Fruit fly (Drosophila melanogaster) Kc167 (cell line): Measurements from ENCODE around the gene p53.

Experiments
- Myc ChIP-seq: fragments of >200 bp; optimal IDR thresholded peaks from 2 replicates; lab custom pipeline; 2017; ENCODE audit warnings: missing external identifiers
- Sin3A ChIP-seq: fragments of >200 bp; optimal IDR thresholded peaks from 2 replicates; lab custom pipeline; 2018; ENCODE audit warnings: missing external identifiers
- h ChIP-seq: fragments of >200 bp; optimal IDR thresholded peaks from 3 replicates; lab custom pipeline; 2018; ENCODE audit warnings: missing external identifiers
- insv ChIP-seq: fragments of >200 bp; optimal IDR thresholded peaks from 3 replicates; lab custom pipeline; 2018; ENCODE audit warnings: missing external identifiers
- psq ChIP-seq: fragments of >200 bp; optimal IDR thresholded peaks from 2 replicates; lab custom pipeline; 2017; ENCODE audit warnings: missing external identifiers
- ttk ChIP-seq: sonication (Bioruptor generic); optimal IDR thresholded peaks from 2 replicates; lab custom pipeline; 2017; ENCODE audit warnings: missing external identifiers

The p53 gene

DNA sequence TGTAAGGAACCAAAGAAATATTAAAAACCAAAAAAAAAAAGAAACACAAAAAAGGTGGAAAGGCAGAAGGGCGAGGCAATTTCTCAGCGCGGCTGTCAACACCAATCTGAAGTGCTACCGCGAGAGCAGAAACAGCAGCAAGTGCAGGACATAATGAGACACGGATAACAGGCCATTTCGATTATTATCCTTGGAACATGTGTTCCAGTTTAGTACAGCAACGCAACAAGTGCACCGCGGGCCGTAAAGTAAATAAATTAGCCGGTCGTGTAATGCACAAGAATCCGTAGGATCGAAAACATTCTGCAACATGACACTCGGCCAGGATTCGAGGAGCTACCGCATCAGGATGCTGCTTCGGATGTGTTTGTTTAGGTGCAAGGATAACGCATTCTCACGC lies 15.8 kb downstream of the p53 start:
- TF ChIP-seq Sin3A (lab: Kevin White, UChicago) (no peak), insv (lab: Kevin White, UChicago) (no peak), psq (lab: Kevin White, UChicago) (no peak), ttk (lab: Kevin White, UChicago) (no peak), Myc (lab: Kevin White, UChicago) (no peak), h (lab: Kevin White, UChicago) (no peak)

DNA sequence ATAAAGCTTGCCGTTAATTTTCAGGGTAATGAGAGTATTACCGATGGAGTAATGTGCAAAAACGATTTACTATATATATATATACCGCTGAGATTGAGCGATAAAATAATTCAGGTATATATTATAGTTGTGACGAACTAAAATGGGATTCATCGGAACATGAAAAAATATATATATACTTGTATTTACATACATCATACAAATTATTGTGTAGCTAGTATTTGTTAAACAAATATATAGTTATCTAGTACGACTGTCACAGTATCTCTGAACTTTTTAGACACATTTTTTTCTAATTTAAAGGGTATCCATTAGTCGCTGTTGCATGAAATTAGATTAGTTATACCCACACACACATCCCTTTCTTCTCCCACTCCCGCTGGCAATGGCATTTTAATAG lies 17.6 kb downstream of the p53 start:
- TF ChIP-seq ttk (lab: Kevin White, UChicago), result no peak
- TF ChIP-seq Myc (lab: Kevin White, UChicago), result no peak
- no peak for TF ChIP-seq h (lab: Kevin White, UChicago)
- no peak for TF ChIP-seq Sin3A (lab: Kevin White, UChicago)
- no peak for TF ChIP-seq insv (lab: Kevin White, UChicago)
- TF ChIP-seq psq (lab: Kevin White, UChicago), result no peak

DNA sequence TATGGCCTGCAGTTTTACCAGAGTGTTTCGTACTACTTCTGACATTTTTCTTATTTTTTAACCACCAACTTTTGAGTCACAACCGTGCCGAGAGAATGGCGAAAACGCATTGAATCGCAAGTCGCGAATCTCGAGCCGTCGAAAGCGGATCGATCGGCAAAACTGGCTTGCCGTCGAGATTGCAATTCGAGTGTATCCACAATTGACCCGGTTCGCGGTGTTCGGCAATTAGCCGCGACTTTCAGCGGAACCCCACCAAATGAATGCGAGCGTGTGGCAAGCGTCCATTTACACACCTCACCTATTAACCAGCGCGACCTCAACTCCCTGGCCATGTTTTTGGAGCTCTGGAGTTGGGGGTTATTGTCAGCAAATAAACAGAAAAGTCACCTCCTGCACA lies 18.4 kb downstream of the p53 start, which contains the start of gene CG13833:
Gene CG13833, minus strand, starts transcription at position 101 of the 400 bp plus-strand sequence.
- TF ChIP-seq Sin3A (lab: Kevin White, UChicago), result no peak
- TF ChIP-seq insv (lab: Kevin White, UChicago), result no peak
- no peak for TF ChIP-seq h (lab: Kevin White, UChicago)
- no peak for TF ChIP-seq psq (lab: Kevin White, UChicago)
- TF ChIP-seq ttk (lab: Kevin White, UChicago), result no peak
- no peak for TF ChIP-seq Myc (lab: Kevin White, UChicago)

dm6 chr3R:23030900-23031299 lies 23.0 kb downstream of the p53 start:
- TF ChIP-seq Myc (lab: Kevin White, UChicago) (no peak), insv (lab: Kevin White, UChicago) (no peak), ttk (lab: Kevin White, UChicago) (no peak), Sin3A (lab: Kevin White, UChicago) (no peak)

DNA sequence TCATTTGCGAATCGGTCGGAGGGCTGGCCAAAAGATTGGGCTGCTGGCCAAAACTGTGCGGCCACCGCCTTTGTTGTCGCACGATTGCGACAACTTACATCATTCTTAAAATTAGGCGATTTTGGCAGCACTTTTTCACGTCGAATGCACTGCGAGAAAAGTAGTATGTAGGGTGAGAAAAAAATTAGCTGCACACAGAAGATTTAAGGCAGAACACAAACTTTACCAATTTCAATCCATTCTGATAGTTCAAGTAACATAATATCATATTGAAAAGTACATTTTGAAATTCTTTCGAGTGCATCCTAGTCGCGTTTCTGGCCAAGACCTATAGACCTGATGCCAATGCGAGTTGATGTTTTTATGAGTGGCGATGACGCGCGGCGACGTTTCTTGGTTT lies 25.4 kb downstream of the p53 start:
- TF ChIP-seq h (lab: Kevin White, UChicago) (no peak), Myc (lab: Kevin White, UChicago) (no peak), insv (lab: Kevin White, UChicago) (no peak), psq (lab: Kevin White, UChicago) (no peak)

DNA sequence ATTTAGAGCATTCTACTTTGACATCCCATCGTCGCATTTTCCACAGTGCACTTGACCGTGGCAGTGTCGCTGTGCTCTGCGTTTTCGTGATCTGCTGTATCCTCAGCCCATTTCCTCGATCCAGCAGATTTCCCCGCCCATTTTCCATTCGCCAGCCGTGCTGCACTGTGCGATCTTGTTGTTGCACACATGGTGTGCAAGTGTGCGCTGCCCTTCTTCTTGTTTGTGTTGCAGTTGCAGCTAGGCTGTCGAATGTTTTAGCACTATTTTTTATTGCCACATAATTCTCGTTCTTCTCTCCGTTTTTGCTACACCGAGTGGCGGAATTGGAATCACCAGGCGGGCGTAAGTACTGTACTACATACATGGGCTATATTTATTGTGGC lies 26.5 kb downstream of the p53 start:
- no peak for TF ChIP-seq psq (lab: Kevin White, UChicago)
- no peak for TF ChIP-seq ttk (lab: Kevin White, UChicago)
- TF ChIP-seq insv (lab: Kevin White, UChicago), result no peak
- TF ChIP-seq h (lab: Kevin White, UChicago), result no peak
- no peak for TF ChIP-seq Sin3A (lab: Kevin White, UChicago)
- no peak for TF ChIP-seq Myc (lab: Kevin White, UChicago)

DNA sequence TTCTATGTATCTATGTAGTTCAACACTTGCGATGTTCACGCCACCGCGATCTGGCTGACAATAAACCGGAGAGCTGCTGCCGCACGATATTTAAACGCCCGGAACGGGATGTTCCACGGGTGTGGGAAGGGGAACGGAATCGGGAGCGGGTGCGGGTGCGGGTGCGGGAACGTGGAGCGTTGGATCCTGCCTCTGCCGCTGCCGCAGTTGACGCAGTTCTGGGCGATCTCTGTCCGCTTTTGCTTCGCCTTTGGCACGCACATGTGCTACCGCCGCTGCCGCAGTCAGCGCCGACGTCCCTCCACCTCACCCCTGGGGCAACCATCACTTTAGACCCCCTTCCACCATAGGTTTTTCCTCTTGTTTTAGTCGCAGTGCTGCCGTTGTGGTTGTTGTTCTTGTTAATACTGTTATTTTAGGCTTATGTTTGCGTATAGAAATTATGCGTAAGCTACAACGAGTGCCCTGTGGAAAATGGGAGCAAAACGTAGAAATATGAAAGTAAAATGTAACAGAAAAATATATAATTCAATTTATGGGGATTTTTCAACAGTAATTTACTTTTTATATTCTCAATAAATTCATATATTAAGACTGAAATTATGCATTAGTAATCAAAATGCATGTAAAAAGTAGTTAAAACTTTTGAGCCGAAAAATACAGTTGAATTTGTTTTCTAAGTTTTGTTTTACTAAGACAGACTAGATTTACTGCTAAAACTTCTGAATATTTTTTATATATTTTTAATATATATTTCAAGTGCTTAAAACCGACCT lies 27.0 kb downstream of the p53 start, which contains the start of gene lmd:
Gene lmd, minus strand, starts transcription at position 62 of the 776 bp plus-strand sequence.
- TF ChIP-seq Myc (lab: Kevin White, UChicago) (no peak), Sin3A (lab: Kevin White, UChicago) (no peak), insv (lab: Kevin White, UChicago) (no peak), psq (lab: Kevin White, UChicago) (no peak), h (lab: Kevin White, UChicago) (no peak), ttk (lab: Kevin White, UChicago) (no peak)

DNA sequence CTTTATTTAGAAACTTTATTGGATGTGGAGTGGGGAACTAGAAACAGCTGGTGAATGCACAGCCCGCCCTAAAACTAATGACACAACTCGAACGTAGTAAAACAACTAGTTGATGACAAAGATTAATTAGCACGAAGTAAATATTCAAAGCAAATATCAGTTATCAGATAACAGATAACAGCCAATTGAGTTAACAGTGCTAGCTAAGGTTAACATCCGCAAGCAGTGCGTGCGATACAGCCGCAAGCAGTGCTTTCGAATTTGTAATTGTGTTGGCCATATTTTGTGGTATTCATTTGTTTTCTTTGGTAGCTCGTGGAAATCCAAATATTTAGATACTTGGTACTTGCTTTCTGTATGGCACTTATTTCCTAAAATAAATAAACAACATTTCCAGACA lies 40.4 kb downstream of the p53 start:
- no peak for TF ChIP-seq insv (lab: Kevin White, UChicago)

DNA sequence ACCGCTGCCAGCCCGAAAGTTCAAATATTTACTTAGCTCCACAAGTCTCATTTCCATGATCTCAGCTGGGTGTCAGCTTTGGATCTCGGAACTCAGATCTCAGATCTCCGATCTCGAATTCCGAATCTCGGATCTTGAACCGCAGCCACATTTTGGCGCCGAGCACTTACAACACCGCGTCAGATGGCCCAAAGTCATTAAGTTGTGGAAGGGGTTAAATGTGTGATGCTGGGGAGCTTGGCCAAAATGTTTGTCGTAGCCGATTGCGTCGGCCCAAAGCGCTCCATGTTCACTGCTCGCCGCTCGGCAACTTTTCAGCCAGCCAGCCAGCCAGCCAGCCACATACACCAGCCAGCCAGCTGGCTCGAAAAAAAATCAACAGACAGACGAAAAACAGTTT lies 41.9 kb downstream of the p53 start, which contains the start of gene CG6688:
Gene CG6688, plus strand, starts transcription at position 396 of the 400 bp plus-strand sequence.
- TF ChIP-seq Myc (lab: Kevin White, UChicago) (no peak), psq (lab: Kevin White, UChicago) (no peak), insv (lab: Kevin White, UChicago) (no peak), ttk (lab: Kevin White, UChicago) (no peak), h (lab: Kevin White, UChicago) (no peak), Sin3A (lab: Kevin White, UChicago) (no peak)

DNA sequence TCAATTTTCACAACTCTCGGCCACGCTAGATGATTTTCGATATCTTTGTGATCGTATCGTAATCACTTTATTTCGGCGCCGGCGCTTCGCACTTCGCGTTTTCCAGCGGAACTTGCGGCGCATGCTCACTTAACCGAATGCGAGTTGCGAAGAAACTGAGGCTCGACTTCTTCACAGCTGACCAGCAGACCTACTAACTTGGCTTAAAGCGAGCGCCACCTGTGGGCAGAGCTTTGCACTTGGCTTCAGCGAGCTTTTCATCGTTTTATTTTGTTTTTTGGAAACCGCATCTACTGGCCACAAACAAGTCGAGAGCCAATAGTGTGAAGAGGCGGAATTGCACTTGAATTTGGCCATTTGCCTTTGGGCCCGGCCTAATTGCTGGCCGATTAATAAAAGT lies 43.5 kb downstream of the p53 start, which contains the start of gene CG34375:
Gene CG34375, minus strand, starts transcription at position 157 of the 400 bp plus-strand sequence.
- no peak for TF ChIP-seq Myc (lab: Kevin White, UChicago)
- no peak for TF ChIP-seq h (lab: Kevin White, UChicago)
- no peak for TF ChIP-seq Sin3A (lab: Kevin White, UChicago)
- no peak for TF ChIP-seq psq (lab: Kevin White, UChicago)

DNA sequence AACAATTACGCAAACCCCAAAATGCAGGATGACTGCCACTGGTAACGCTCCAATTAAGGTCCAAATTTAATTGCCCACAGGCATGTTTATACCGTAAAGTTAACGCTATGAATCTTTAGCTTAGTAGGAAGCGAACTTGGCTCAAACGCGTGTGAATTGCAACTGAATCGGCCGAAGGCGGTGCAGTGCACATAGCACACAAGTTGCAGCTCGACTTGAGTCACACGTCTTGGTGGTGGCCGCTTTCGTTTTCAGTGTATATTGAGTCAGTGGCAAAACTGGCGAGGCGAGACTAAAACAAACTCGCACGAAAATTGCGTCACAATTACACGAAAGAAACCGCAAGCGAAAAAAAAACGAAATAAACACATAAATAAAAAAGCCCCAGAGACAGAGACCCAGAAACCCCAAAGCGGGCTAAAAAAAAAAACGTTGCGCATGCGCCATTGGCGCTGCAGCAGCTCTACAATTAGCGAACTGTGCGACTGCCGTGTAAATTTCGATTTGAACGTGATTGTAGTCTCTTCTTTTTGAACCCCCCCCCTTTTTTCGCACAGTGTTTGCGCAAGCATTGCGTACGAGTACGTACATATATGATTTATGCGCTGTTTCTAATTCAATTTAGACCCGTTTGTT lies 44.3 kb downstream of the p53 start:
- TF ChIP-seq psq (lab: Kevin White, UChicago) (no peak), ttk (lab: Kevin White, UChicago) (no peak)

DNA sequence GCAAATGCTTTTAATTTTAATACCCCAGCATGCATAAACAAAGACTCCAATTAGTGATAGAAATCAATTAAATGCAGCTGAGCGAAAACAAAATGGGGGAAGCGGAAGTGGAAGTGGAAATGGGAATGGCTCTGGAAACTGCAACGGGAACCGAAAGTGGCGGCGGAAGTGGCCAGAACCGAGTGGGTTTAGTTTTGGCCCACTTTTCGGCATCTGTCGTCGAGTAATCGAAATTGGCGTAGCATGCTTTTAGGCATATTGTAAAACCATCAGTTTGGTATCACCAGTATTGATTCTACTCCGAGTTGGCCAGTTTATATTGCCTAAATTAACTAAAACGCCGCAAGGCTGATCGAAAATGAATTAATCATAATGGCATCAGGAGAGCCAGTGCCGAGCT lies 49.7 kb downstream of the p53 start:
- no peak for TF ChIP-seq ttk (lab: Kevin White, UChicago)
- TF ChIP-seq Sin3A (lab: Kevin White, UChicago), result no peak
- no peak for TF ChIP-seq h (lab: Kevin White, UChicago)
- TF ChIP-seq insv (lab: Kevin White, UChicago), result no peak
- no peak for TF ChIP-seq psq (lab: Kevin White, UChicago)
- no peak for TF ChIP-seq Myc (lab: Kevin White, UChicago)
